Fruit fly (Drosophila melanogaster): ENCODE measurements around the gene mRpS11.

DNA sequence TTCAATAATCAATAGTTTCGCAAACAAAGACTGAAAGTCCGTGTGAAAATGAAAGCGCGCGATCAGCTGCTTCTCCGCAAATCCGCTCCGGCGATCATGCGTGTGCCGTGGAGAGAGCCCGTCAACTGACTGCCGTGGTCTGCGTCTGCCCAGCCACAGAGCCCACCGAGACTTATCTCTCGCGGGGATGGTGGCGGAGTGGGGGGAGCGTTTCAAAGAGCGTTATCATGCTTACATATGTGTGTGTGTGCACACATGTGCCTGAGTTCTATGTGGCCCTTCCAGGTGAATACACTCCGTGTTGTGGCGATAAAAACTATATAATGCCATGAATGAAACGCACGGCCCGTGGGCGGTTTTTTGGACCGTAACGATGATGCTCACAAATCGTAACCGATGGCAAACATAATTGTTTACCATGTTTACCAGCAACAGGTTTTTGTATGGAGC is 5.5 kb downstream of the mRpS11 start:
- TF ChIP-seq EcR (GFP tag; optimal IDR thresholded peaks at IDR 0.05) (peak in 1 of 2 experiments; percentile 33), pan (optimal IDR thresholded peaks at IDR 0.05) (no peak), psq (optimal IDR thresholded peaks at IDR 0.05) (no peak), usp (GFP tag; optimal IDR thresholded peaks at IDR 0.05) (no peak), CG8478 (optimal IDR thresholded peaks at IDR 0.05) (no peak), Dll (optimal IDR thresholded peaks at IDR 0.05) (no peak)
